Worm (Caenorhabditis elegans) whole organism, L4 larva: ENCODE data around the gene pals-31.

Experiments used
- F10B5.3 ChIP-seq: sonication (generic microtip); optimal IDR thresholded peaks from 2 replicates; lab custom pipeline; 2016; ENCODE audit warnings: mild to moderate bottlenecking, missing genetic modification characterization, missing compliant biosample characterization
- F37D6.2 ChIP-seq: sonication (generic microtip); optimal IDR thresholded peaks from 2 replicates; lab custom pipeline; 2016; ENCODE audit warnings: mild to moderate bottlenecking, missing genetic modification characterization, missing compliant biosample characterization
- F44E2.7 ChIP-seq: fragments of 200-800 bp; sonication (Bioruptor generic); IDR thresholded peaks from 2 replicates; pipeline ENCODE4 v2.1.2; 2022; ENCODE audit warnings: missing genetic modification characterization, missing compliant biosample characterization
- R02D3.7 ChIP-seq: fragments of 150-350 bp; sonication (generic microtip); optimal IDR thresholded peaks from 3 replicates; lab custom pipeline; 2014; ENCODE audit warnings: missing biosample characterization, missing genetic modification characterization
- T20F7.1 ChIP-seq: fragments of 200-800 bp; sonication (Bioruptor generic); optimal IDR thresholded peaks from 2 replicates; lab custom pipeline; 2018; ENCODE audit warnings: mild to moderate bottlenecking, missing genetic modification characterization, missing compliant biosample characterization
- Y105C5A.15 ChIP-seq: fragments of 200-800 bp; sonication (Bioruptor generic); IDR thresholded peaks from 2 replicates; pipeline ENCODE4 v1.3.6; 2022; ENCODE audit warnings: missing genetic modification characterization, missing compliant biosample characterization
- Y5F2A.4 ChIP-seq: fragments of 200-800 bp; sonication (Bioruptor generic); optimal IDR thresholded peaks from 2 replicates; lab custom pipeline; 2018; ENCODE audit warnings: mild to moderate bottlenecking, missing genetic modification characterization, missing compliant biosample characterization
- aha-1 ChIP-seq: fragments of 150-350 bp; peaks from one replicate; lab custom pipeline; 2014; ENCODE audit warnings: missing biosample characterization, missing genetic modification characterization
- aly-2 ChIP-seq: sonication (generic microtip); optimal IDR thresholded peaks from 2 replicates; lab custom pipeline; 2018; ENCODE audit warnings: missing biosample characterization, missing genetic modification characterization
- arid-1 ChIP-seq: fragments of 200-800 bp; sonication (Bioruptor generic); conservative IDR thresholded peaks from 2 replicates; pipeline ENCODE4 v1.3.6; 2022; ENCODE audit warnings: missing genetic modification reagents, missing genetic modification characterization, missing compliant biosample characterization
- ceh-28 ChIP-seq: fragments of 150-350 bp; optimal IDR thresholded peaks from 2 replicates; lab custom pipeline; 2014; ENCODE audit warnings: missing biosample characterization, missing genetic modification reagents, missing genetic modification characterization
- ceh-44 ChIP-seq: fragments of 200-800 bp; sonication (Bioruptor generic); IDR thresholded peaks from 2 replicates; pipeline ENCODE4 v1.3.6; 2022; ENCODE audit warnings: missing genetic modification reagents, missing genetic modification characterization, missing compliant biosample characterization
- ces-1 ChIP-seq: fragments of 150-350 bp; sonication (generic microtip); optimal IDR thresholded peaks from 4 replicates; lab custom pipeline; 2014; ENCODE audit warnings: missing biosample characterization, missing genetic modification reagents, missing genetic modification characterization
- cey-2 ChIP-seq: sonication (generic microtip); optimal IDR thresholded peaks from 3 replicates; lab custom pipeline; 2017; ENCODE audit warnings: missing genetic modification characterization, mild to moderate bottlenecking, missing compliant biosample characterization, antibody characterized with exemption, borderline replicate concordance; ENCODE audit not compliant: insufficient read depth
- daf-19 ChIP-seq: fragments of 200-800 bp; sonication (Bioruptor generic); conservative IDR thresholded peaks from 2 replicates; pipeline ENCODE4 v1.3.6; 2022; ENCODE audit warnings: missing genetic modification characterization, missing compliant biosample characterization
- daf-8 ChIP-seq: fragments of 200-800 bp; sonication (Bioruptor generic); IDR thresholded peaks from 2 replicates; pipeline ENCODE4 v1.3.6; 2022; ENCODE audit warnings: missing genetic modification characterization, missing compliant biosample characterization
- dmd-6 ChIP-seq: fragments of 200-800 bp; sonication (Bioruptor generic); IDR thresholded peaks from 2 replicates; pipeline ENCODE4 v1.3.6; 2022; ENCODE audit warnings: missing genetic modification reagents, missing genetic modification characterization, missing compliant biosample characterization
- duxl-1 ChIP-seq: sonication (generic microtip); optimal IDR thresholded peaks from 2 replicates; lab custom pipeline; 2016; ENCODE audit warnings: mild to moderate bottlenecking, missing genetic modification characterization, moderate library complexity, missing compliant biosample characterization; ENCODE audit not compliant: poor library complexity
- dve-1 ChIP-seq: sonication (generic microtip); optimal IDR thresholded peaks from 2 replicates; lab custom pipeline; 2017; ENCODE audit warnings: antibody characterized with exemption, mild to moderate bottlenecking, missing genetic modification characterization, missing compliant biosample characterization; ENCODE audit not compliant: insufficient read depth
- fkh-10 ChIP-seq: fragments of 150-350 bp; optimal IDR thresholded peaks from 2 replicates; lab custom pipeline; 2014; ENCODE audit warnings: missing biosample characterization, missing genetic modification reagents, missing genetic modification characterization
- hif-1 ChIP-seq, 2 experiments: sonication (generic microtip); optimal IDR thresholded peaks; 2 replicates each; lab custom pipeline; 2016 to 2017; ENCODE audit warnings: missing compliant biosample characterization in 2 of 2, missing genetic modification characterization in 2 of 2, missing genetic modification reagents in 2 of 2, missing genotype in 2 of 2, mild to moderate bottlenecking in 1 of 2
- hlh-11 ChIP-seq: fragments of 200-800 bp; sonication (Bioruptor generic); optimal IDR thresholded peaks from 2 replicates; lab custom pipeline; 2018; ENCODE audit warnings: mild to moderate bottlenecking, missing genetic modification characterization, missing compliant biosample characterization
- hmg-1.1 ChIP-seq: fragments of 200-800 bp; sonication (Bioruptor generic); IDR thresholded peaks from 2 replicates; pipeline ENCODE4 v1.3.6; 2022; ENCODE audit warnings: missing genetic modification reagents, missing genetic modification characterization, missing compliant biosample characterization
- jun-1 ChIP-seq: fragments of 150-350 bp; optimal IDR thresholded peaks from 2 replicates; lab custom pipeline; 2014; ENCODE audit warnings: missing biosample characterization, missing genetic modification reagents, missing genetic modification characterization
- lim-7 ChIP-seq: fragments of 200-800 bp; sonication (Bioruptor generic); IDR thresholded peaks from 2 replicates; pipeline ENCODE4 v1.3.6; 2022; ENCODE audit warnings: missing genetic modification characterization, missing compliant biosample characterization
- lin-13 ChIP-seq: fragments of 150-350 bp; optimal IDR thresholded peaks from 2 replicates; lab custom pipeline; 2014; ENCODE audit warnings: missing biosample characterization, missing genetic modification reagents, missing genetic modification characterization
- madf-5 ChIP-seq, 2 experiments: fragments of 200-800 bp; sonication (Bioruptor generic); IDR thresholded peaks; 2 replicates each; pipeline ENCODE4 v1.3.6; 2022; ENCODE audit warnings: missing compliant biosample characterization in 2 of 2, missing genetic modification characterization in 2 of 2
- mdl-1 ChIP-seq, 2 experiments: fragments of 150-350 bp in 1 of 2; sonication (generic microtip) in 1 of 2; optimal IDR thresholded peaks; 2 replicates each; lab custom pipeline; 2014 to 2017; ENCODE audit warnings: missing biosample characterization in 2 of 2, missing genetic modification characterization in 2 of 2
- mdt-29 ChIP-seq: fragments of 200-800 bp; sonication (Bioruptor generic); IDR thresholded peaks from 2 replicates; pipeline ENCODE4 v1.3.6; 2022; ENCODE audit warnings: missing genetic modification reagents, missing genetic modification characterization, missing compliant biosample characterization
- mes-2 ChIP-seq: sonication (generic microtip); optimal IDR thresholded peaks from 2 replicates; lab custom pipeline; 2016; ENCODE audit warnings: missing genotype, mild to moderate bottlenecking, missing genetic modification characterization, missing compliant biosample characterization; ENCODE audit not compliant: poor library complexity, severe bottlenecking
- mxl-3 ChIP-seq: fragments of 200-800 bp; sonication (Bioruptor generic); optimal IDR thresholded peaks from 2 replicates; lab custom pipeline; 2018; ENCODE audit warnings: mild to moderate bottlenecking, missing genetic modification characterization, missing compliant biosample characterization
- nhr-102 ChIP-seq: sonication (generic microtip); optimal IDR thresholded peaks from 2 replicates; lab custom pipeline; 2016; ENCODE audit warnings: mild to moderate bottlenecking, missing genetic modification characterization, moderate library complexity, missing compliant biosample characterization
- nhr-111 ChIP-seq: fragments of 200-800 bp; sonication (Bioruptor generic); optimal IDR thresholded peaks from 2 replicates; lab custom pipeline; 2018; ENCODE audit warnings: mild to moderate bottlenecking, missing genetic modification characterization, missing compliant biosample characterization
- nhr-237 ChIP-seq: sonication (generic microtip); optimal IDR thresholded peaks from 2 replicates; lab custom pipeline; 2017; ENCODE audit warnings: missing biosample characterization, missing genetic modification characterization
- nhr-25 ChIP-seq: sonication (generic microtip); optimal IDR thresholded peaks from 2 replicates; lab custom pipeline; 2017; ENCODE audit warnings: missing genetic modification characterization, mild to moderate bottlenecking, missing compliant biosample characterization, antibody characterized with exemption, moderate library complexity, borderline replicate concordance; ENCODE audit not compliant: insufficient read depth
- nhr-28 ChIP-seq: fragments of 150-350 bp; optimal IDR thresholded peaks from 2 replicates; lab custom pipeline; 2014; ENCODE audit warnings: missing biosample characterization, missing genetic modification characterization
- pha-4 ChIP-seq, 2 experiments: fragments of 150-350 bp in 1 of 2; fragments of 200-800 bp in 1 of 2; sonication (Bioruptor generic) in 1 of 2; IDR thresholded peaks in 1 of 2; optimal IDR thresholded peaks in 1 of 2; 2 replicates each; pipeline versions ENCODE4 v1.3.6 to Lab custom; 2014 to 2022; ENCODE audit warnings: missing genetic modification characterization in 2 of 2, missing genetic modification reagents in 2 of 2, missing biosample characterization in 1 of 2, missing compliant biosample characterization in 1 of 2
- php-3 ChIP-seq: fragments of 200-800 bp; sonication (Bioruptor generic); IDR thresholded peaks from 2 replicates; pipeline ENCODE4 v1.3.6; 2022; ENCODE audit warnings: missing genetic modification reagents, missing genetic modification characterization, missing compliant biosample characterization
- pqm-1 ChIP-seq: sonication (generic microtip); optimal IDR thresholded peaks from 2 replicates; lab custom pipeline; 2017; ENCODE audit warnings: missing biosample characterization, missing genetic modification characterization
- rbr-2 ChIP-seq: sonication (generic microtip); optimal IDR thresholded peaks from 2 replicates; lab custom pipeline; 2016; ENCODE audit warnings: missing genotype, missing genetic modification characterization, missing compliant biosample characterization
- set-16 ChIP-seq: fragments of 200-800 bp; sonication (Bioruptor generic); IDR thresholded peaks from 2 replicates; pipeline ENCODE4 v1.3.6; 2022; ENCODE audit warnings: missing genetic modification reagents, missing genetic modification characterization, missing compliant biosample characterization
- skn-1 ChIP-seq: fragments of 150-350 bp; optimal IDR thresholded peaks from 2 replicates; lab custom pipeline; 2014; ENCODE audit warnings: missing biosample characterization, missing genetic modification characterization
- snpc-1.2 ChIP-seq: fragments of 200-800 bp; sonication (Bioruptor generic); IDR thresholded peaks from 2 replicates; pipeline ENCODE4 v1.3.6; 2022; ENCODE audit warnings: missing genetic modification reagents, missing genetic modification characterization, missing compliant biosample characterization
- snpc-4 ChIP-seq: fragments of 150-350 bp; optimal IDR thresholded peaks from 2 replicates; lab custom pipeline; 2014; ENCODE audit warnings: missing biosample characterization, missing genetic modification characterization
- tra-1 ChIP-seq: fragments of 200-800 bp; sonication (Bioruptor generic); IDR thresholded peaks from 2 replicates; pipeline ENCODE4 v1.3.6; 2022; ENCODE audit warnings: missing genetic modification reagents, missing genetic modification characterization, missing compliant biosample characterization
- zag-1 ChIP-seq: fragments of 150-350 bp; optimal IDR thresholded peaks from 2 replicates; lab custom pipeline; 2014; ENCODE audit warnings: missing biosample characterization, missing genetic modification characterization
- zip-11 ChIP-seq: fragments of 200-800 bp; sonication (Bioruptor generic); IDR thresholded peaks from 2 replicates; pipeline ENCODE4 v1.3.6; 2022; ENCODE audit warnings: missing genetic modification characterization, missing compliant biosample characterization

Gene pals-31

ce11 chrV:676090-676489, 39.7 kb downstream of the pals-31 start:
- TF ChIP-seq zag-1 (tag; lab: Kevin White, UChicago): no peak
- no peak for TF ChIP-seq lim-7
- TF ChIP-seq hmg-1.1 (GFP tag; lab: Robert Waterston, UW): no peak
- TF ChIP-seq F10B5.3 (tag; lab: Kevin White, UChicago): no peak
- TF ChIP-seq skn-1 (tag; lab: Kevin White, UChicago): no peak
- no peak for TF ChIP-seq php-3
- TF ChIP-seq lin-13: no peak
- TF ChIP-seq F44E2.7: no peak
- TF ChIP-seq cey-2 (tag; lab: Kevin White, UChicago): no peak
- no peak for TF ChIP-seq arid-1
- TF ChIP-seq snpc-4 (tag; lab: Kevin White, UChicago): no peak
- no peak for TF ChIP-seq aly-2 (tag; lab: Kevin White, UChicago)
- no peak for TF ChIP-seq fkh-10 (GFP tag; lab: Kevin White, UChicago)
- TF ChIP-seq R02D3.7 (tag; lab: Kevin White, UChicago): no peak
- no peak for TF ChIP-seq T20F7.1
- TF ChIP-seq duxl-1: no peak
- no peak for TF ChIP-seq ceh-28
- TF ChIP-seq nhr-102 (tag; lab: Kevin White, UChicago): no peak
- no peak for TF ChIP-seq nhr-237 (tag; lab: Kevin White, UChicago)
- TF ChIP-seq snpc-1.2 (GFP tag; lab: Robert Waterston, UW): no peak

- TF ChIP-seq F37D6.2 (no peak), Y5F2A.4 (GFP tag; lab: Kevin White, UChicago) (no peak), dmd-6 (GFP tag; lab: Robert Waterston, UW) (peak; percentile 75), snpc-4 (tag; lab: Kevin White, UChicago) (no peak), mxl-3 (GFP tag; lab: Kevin White, UChicago) (peak; percentile 36), jun-1 (no peak), daf-8 (GFP tag; lab: Robert Waterston, UW) (no peak), hif-1 (tag; optimal IDR thresholded peaks at IDR 0.05; lab: Kevin White, UChicago) (peak in 1 of 2 experiments; percentile 57), madf-5 (GFP tag; IDR thresholded peaks at IDR 0.05; lab: Robert Waterston, UW) (no peak), zip-11 (GFP tag; lab: Robert Waterston, UW) (no peak), hlh-11 (tag; lab: Kevin White, UChicago) (peak; percentile 52), ceh-44 (GFP tag; lab: Robert Waterston, UW) (no peak), nhr-28 (tag; lab: Kevin White, UChicago) (peak; percentile 90), rbr-2 (tag; lab: Kevin White, UChicago) (no peak), nhr-111 (GFP tag; lab: Kevin White, UChicago) (no peak), F10B5.3 (tag; lab: Kevin White, UChicago) (no peak), set-16 (GFP tag; lab: Robert Waterston, UW) (no peak), lin-13 (no peak), tra-1 (GFP tag; lab: Robert Waterston, UW) (no peak), pqm-1 (peak; percentile 62), nhr-102 (tag; lab: Kevin White, UChicago) (no peak), Y105C5A.15 (GFP tag; lab: Robert Waterston, UW) (no peak), pha-4 (GFP tag; IDR thresholded peaks at IDR 0.05; lab: Robert Waterston, UW) (no peak), pha-4 (tag; optimal IDR thresholded peaks at IDR 0.05; lab: Kevin White, UChicago) (no peak), duxl-1 (peak; percentile 17), mes-2 (peak; percentile 44), cey-2 (tag; lab: Kevin White, UChicago) (no peak), ces-1 (no peak), skn-1 (tag; lab: Kevin White, UChicago) (no peak), aha-1 (tag; lab: Kevin White, UChicago) (peak; percentile 65), mdl-1 (tag; optimal IDR thresholded peaks at IDR 0.05; lab: Kevin White, UChicago) (peak in 1 of 2 experiments; percentile 28), nhr-25 (peak; percentile 51), mdt-29 (GFP tag; lab: Robert Waterston, UW) (no peak), dve-1 (peak; percentile 43), daf-19 (GFP tag; lab: Robert Waterston, UW) (no peak)
These were observed 40.2 kb downstream of the pals-31 start, which contains the start of the genes fbxa-72 and srx-21 for ce11 chrV:676550-677084. Gene fbxa-72 (minus strand): TSS chrV:676753. Gene srx-21 (plus strand): TSS chrV:677034.
